Worm (Caenorhabditis elegans): ENCODE results near the gene nhr-95.

The nhr-95 gene

ce11 chrV:19082541-19082940 is at the start of gene nhr-95:
Gene nhr-95 (minus strand): TSS chrV:19082641.
- TF ChIP-seq hmg-11 (tag; optimal IDR thresholded peaks at IDR 0.05) (peak; percentile 6), ceh-16 (tag; optimal IDR thresholded peaks at IDR 0.05) (no peak)

- TF ChIP-seq ceh-28 (tag; optimal IDR thresholded peaks at IDR 0.05) (peak; percentile 64), nhr-43 (tag; optimal IDR thresholded peaks at IDR 0.05; ENCODE audit: poor library complexity, severe bottlenecking) (no peak)
Observed at ce11 chrV:19131848-19132401, 49.5 kb upstream of the nhr-95 start.

- TF ChIP-seq ceh-28 (tag; optimal IDR thresholded peaks at IDR 0.05): peak; percentile 72
- no peak for TF ChIP-seq nhr-76 (tag; optimal IDR thresholded peaks at IDR 0.05)
Observed at ce11 chrV:19129497-19130212, 47.2 kb upstream of the nhr-95 start.

ce11 chrV:19127225-19127624 is 44.8 kb upstream of the nhr-95 start, which contains the start of gene dyf-17:
Gene dyf-17 (plus strand): TSS chrV:19127525.
- TF ChIP-seq egl-5 (tag; optimal IDR thresholded peaks at IDR 0.05) (no peak), lsy-12 (tag; optimal IDR thresholded peaks at IDR 0.05) (no peak), nhr-67 (tag; optimal IDR thresholded peaks at IDR 0.05) (no peak), nfya-1 (tag; optimal IDR thresholded peaks at IDR 0.05; ENCODE audit: insufficient read depth) (no peak), snpc-4 (tag; optimal IDR thresholded peaks at IDR 0.05) (no peak), elt-2 (tag; optimal IDR thresholded peaks at IDR 0.05) (no peak), ceh-82 (tag; optimal IDR thresholded peaks at IDR 0.05) (no peak), ztf-4 (tag; optimal IDR thresholded peaks at IDR 0.05) (no peak), ceh-9 (tag; optimal IDR thresholded peaks at IDR 0.05) (no peak), unc-39 (tag; optimal IDR thresholded peaks at IDR 0.05) (no peak), lin-15B (tag; optimal IDR thresholded peaks at IDR 0.05) (no peak), zag-1 (tag; optimal IDR thresholded peaks at IDR 0.05) (no peak), egl-27 (tag; optimal IDR thresholded peaks at IDR 0.05) (no peak), nhr-76 (tag; optimal IDR thresholded peaks at IDR 0.05) (no peak)

- TF ChIP-seq hmg-11 (tag; optimal IDR thresholded peaks at IDR 0.05) (peak; percentile 95), skn-1 (tag; optimal IDR thresholded peaks at IDR 0.05) (peak; percentile 23), tbx-2 (tag; optimal IDR thresholded peaks at IDR 0.05) (peak; percentile 20), nhr-25 (tag; optimal IDR thresholded peaks at IDR 0.05) (no peak), jun-1 (tag; optimal IDR thresholded peaks at IDR 0.05) (no peak), R02D3.7 (tag; optimal IDR thresholded peaks at IDR 0.05) (no peak), ceh-28 (tag; optimal IDR thresholded peaks at IDR 0.05) (peak; percentile 69), ztf-4 (tag; optimal IDR thresholded peaks at IDR 0.05) (no peak), elt-1 (tag; optimal IDR thresholded peaks at IDR 0.05) (no peak), egl-5 (tag; optimal IDR thresholded peaks at IDR 0.05) (no peak), nfya-1 (tag; optimal IDR thresholded peaks at IDR 0.05; ENCODE audit: insufficient read depth) (peak; percentile 63), pha-4 (tag; optimal IDR thresholded peaks at IDR 0.05) (peak; percentile 13), nhr-76 (tag; optimal IDR thresholded peaks at IDR 0.05) (no peak), unc-39 (tag; optimal IDR thresholded peaks at IDR 0.05) (no peak), lin-39 (tag; optimal IDR thresholded peaks at IDR 0.05) (peak; percentile 87), elt-3 (tag; optimal IDR thresholded peaks at IDR 0.05) (no peak), elt-2 (tag; optimal IDR thresholded peaks at IDR 0.05) (peak; percentile 31), zag-1 (tag; optimal IDR thresholded peaks at IDR 0.05) (no peak)
Observed at ce11 chrV:19125812-19126211, 43.4 kb upstream of the nhr-95 start.

- no peak for TF ChIP-seq mml-1 (tag; optimal IDR thresholded peaks at IDR 0.05)
- TF ChIP-seq hmg-11 (tag; optimal IDR thresholded peaks at IDR 0.05): no peak
- no peak for TF ChIP-seq R02D3.7 (tag; optimal IDR thresholded peaks at IDR 0.05)
- TF ChIP-seq unc-39 (tag; optimal IDR thresholded peaks at IDR 0.05): no peak
- no peak for TF ChIP-seq ztf-4 (tag; optimal IDR thresholded peaks at IDR 0.05)
- no peak for TF ChIP-seq nhr-77 (tag; optimal IDR thresholded peaks at IDR 0.05)
- TF ChIP-seq egl-5 (tag; optimal IDR thresholded peaks at IDR 0.05): no peak
- TF ChIP-seq nhr-67 (tag; optimal IDR thresholded peaks at IDR 0.05): no peak
- TF ChIP-seq egl-27 (tag; optimal IDR thresholded peaks at IDR 0.05): no peak
- no peak for TF ChIP-seq sea-2 (GFP tag; optimal IDR thresholded peaks at IDR 0.05)
Observed at ce11 chrV:19125253-19125652, 42.8 kb upstream of the nhr-95 start.
